Worm (Caenorhabditis elegans) whole organism, L1 larva: ENCODE data around the gene spp-30.

Experiments used
- C34B4.2 ChIP-seq: sonication (generic microtip); optimal IDR thresholded peaks from 2 replicates; lab custom pipeline; 2017; ENCODE audit warnings: mild to moderate bottlenecking, missing genetic modification characterization, missing compliant biosample characterization
- Y116A8C.19 ChIP-seq: sonication (generic microtip); optimal IDR thresholded peaks from 2 replicates; lab custom pipeline; 2016; ENCODE audit warnings: missing compliant biosample characterization, missing genetic modification characterization, borderline replicate concordance
- aly-2 ChIP-seq: fragments of 150-350 bp; optimal IDR thresholded peaks from 2 replicates; lab custom pipeline; 2014; ENCODE audit warnings: missing biosample characterization, missing genetic modification characterization
- ama-1 ChIP-seq: fragments of 150-350 bp; optimal IDR thresholded peaks from 2 replicates; lab custom pipeline; 2014
- blmp-1 ChIP-seq: fragments of 150-350 bp; optimal IDR thresholded peaks from 2 replicates; lab custom pipeline; 2014; ENCODE audit warnings: missing biosample characterization, missing genetic modification characterization
- ceh-90 ChIP-seq: sonication (generic microtip); optimal IDR thresholded peaks from 2 replicates; lab custom pipeline; 2016; ENCODE audit warnings: missing genetic modification characterization, missing compliant biosample characterization
- ces-1 ChIP-seq: fragments of 150-350 bp; optimal IDR thresholded peaks from 2 replicates; lab custom pipeline; 2014; ENCODE audit warnings: missing biosample characterization, missing genetic modification reagents, missing genetic modification characterization
- dsc-1 ChIP-seq: sonication (generic microtip); optimal IDR thresholded peaks from 2 replicates; lab custom pipeline; 2016; ENCODE audit warnings: mild to moderate bottlenecking, missing genetic modification characterization, missing compliant biosample characterization
- efl-1 ChIP-seq, 4 experiments: fragments of 150-350 bp; optimal IDR thresholded peaks in 3 of 4; peaks in 1 of 4; 1 replicate in 1 of 4; 2 replicates in 3 of 4; lab custom pipeline; 2014; ENCODE audit warnings: missing biosample characterization in 2 of 4, missing genetic modification characterization in 2 of 4, missing genetic modification reagents in 2 of 4
- egl-27 ChIP-seq, 2 experiments: fragments of 150-350 bp in 1 of 2; sonication (generic microtip); optimal IDR thresholded peaks; 3 replicates each; lab custom pipeline; 2017 to 2018; ENCODE audit warnings: missing biosample characterization in 2 of 2, missing genetic modification characterization in 2 of 2, missing genetic modification reagents in 2 of 2
- elt-2 ChIP-seq: sonication (generic microtip); optimal IDR thresholded peaks from 2 replicates; lab custom pipeline; 2016; ENCODE audit warnings: missing genetic modification characterization, mild to moderate bottlenecking, inconsistent platforms, missing compliant biosample characterization, missing genetic modification reagents
- ets-5 ChIP-seq: fragments of 200-800 bp; sonication (Bioruptor generic); IDR thresholded peaks from 2 replicates; pipeline ENCODE4 v1.3.6; 2022; ENCODE audit warnings: missing genetic modification characterization, missing compliant biosample characterization
- fkh-8 ChIP-seq: sonication (generic microtip); optimal IDR thresholded peaks from 2 replicates; lab custom pipeline; 2016; ENCODE audit warnings: mild to moderate bottlenecking, missing genetic modification characterization, missing compliant biosample characterization
- fos-1 ChIP-seq: fragments of 150-350 bp; optimal IDR thresholded peaks from 2 replicates; lab custom pipeline; 2014; ENCODE audit warnings: missing biosample characterization, missing genetic modification characterization
- grh-1 ChIP-seq: fragments of 200-800 bp; sonication (Bioruptor generic); IDR thresholded peaks from 2 replicates; pipeline ENCODE4 v1.3.6; 2022; ENCODE audit warnings: missing genetic modification reagents, missing genetic modification characterization, missing compliant biosample characterization
- hpl-2 ChIP-seq: fragments of 150-350 bp; optimal IDR thresholded peaks from 2 replicates; lab custom pipeline; 2014; ENCODE audit warnings: missing biosample characterization, missing genetic modification reagents, missing genetic modification characterization
- irx-1 ChIP-seq: sonication (generic microtip); optimal IDR thresholded peaks from 2 replicates; lab custom pipeline; 2016; ENCODE audit warnings: missing genetic modification characterization, missing compliant biosample characterization
- jun-1 ChIP-seq: fragments of 150-350 bp; optimal IDR thresholded peaks from 2 replicates; lab custom pipeline; 2014; ENCODE audit warnings: missing biosample characterization, missing genetic modification reagents, missing genetic modification characterization
- lin-13 ChIP-seq: fragments of 150-350 bp; optimal IDR thresholded peaks from 2 replicates; lab custom pipeline; 2014; ENCODE audit warnings: missing biosample characterization, missing genetic modification reagents, missing genetic modification characterization
- lin-14 ChIP-seq: fragments of 200-800 bp; sonication (Bioruptor generic); optimal IDR thresholded peaks from 2 replicates; lab custom pipeline; 2018; ENCODE audit warnings: mild to moderate bottlenecking, missing genetic modification characterization, moderate library complexity, missing compliant biosample characterization
- lin-35 ChIP-seq, 2 experiments: fragments of 150-350 bp; optimal IDR thresholded peaks; 2 replicates each; lab custom pipeline; 2014; ENCODE audit warnings: missing biosample characterization in 2 of 2, missing genetic modification characterization in 2 of 2, missing genetic modification reagents in 2 of 2
- lin-39 ChIP-seq: fragments of 150-350 bp; optimal IDR thresholded peaks from 2 replicates; lab custom pipeline; 2014; ENCODE audit warnings: missing biosample characterization, missing genetic modification reagents, missing genetic modification characterization
- mab-9 ChIP-seq: fragments of 200-800 bp; sonication (Bioruptor generic); IDR thresholded peaks from 2 replicates; pipeline ENCODE4 v1.3.6; 2022; ENCODE audit warnings: missing genetic modification reagents, missing genetic modification characterization, missing compliant biosample characterization
- nhr-11 ChIP-seq: fragments of 150-350 bp; optimal IDR thresholded peaks from 2 replicates; lab custom pipeline; 2014; ENCODE audit warnings: missing biosample characterization, missing genetic modification characterization
- nhr-20 ChIP-seq: sonication (generic microtip); optimal IDR thresholded peaks from 2 replicates; lab custom pipeline; 2016; ENCODE audit warnings: mild to moderate bottlenecking, missing genetic modification characterization, missing compliant biosample characterization
- rnt-1 ChIP-seq: sonication (generic microtip); optimal IDR thresholded peaks from 2 replicates; lab custom pipeline; 2016; ENCODE audit warnings: mild to moderate bottlenecking, missing genetic modification characterization, moderate library complexity, missing compliant biosample characterization
- skn-1 ChIP-seq: fragments of 150-350 bp; optimal IDR thresholded peaks from 2 replicates; lab custom pipeline; 2014; ENCODE audit warnings: missing biosample characterization, missing genetic modification characterization
- snpc-4 ChIP-seq: fragments of 150-350 bp; optimal IDR thresholded peaks from 2 replicates; lab custom pipeline; 2014; ENCODE audit warnings: missing biosample characterization, missing genetic modification characterization
- sup-37 ChIP-seq: fragments of 200-800 bp; sonication (Bioruptor generic); optimal IDR thresholded peaks from 2 replicates; lab custom pipeline; 2018; ENCODE audit warnings: mild to moderate bottlenecking, missing genetic modification characterization, missing compliant biosample characterization
- tbx-2 ChIP-seq: sonication (generic microtip); optimal IDR thresholded peaks from 2 replicates; lab custom pipeline; 2016; ENCODE audit warnings: missing genetic modification characterization, missing compliant biosample characterization
- tlp-1 ChIP-seq: fragments of 150-350 bp; optimal IDR thresholded peaks from 2 replicates; lab custom pipeline; 2014; ENCODE audit warnings: missing biosample characterization, missing genetic modification characterization
- unc-30 ChIP-seq: sonication (generic microtip); optimal IDR thresholded peaks from 2 replicates; lab custom pipeline; 2017; ENCODE audit warnings: missing biosample characterization, missing genetic modification characterization
- unc-86 ChIP-seq: sonication (generic microtip); optimal IDR thresholded peaks from 2 replicates; lab custom pipeline; 2016; ENCODE audit warnings: missing genetic modification characterization, missing compliant biosample characterization
- zip-4 ChIP-seq: fragments of 200-800 bp; sonication (Bioruptor generic); optimal IDR thresholded peaks from 2 replicates; lab custom pipeline; 2018; ENCODE audit warnings: mild to moderate bottlenecking, missing genetic modification characterization, moderate library complexity, missing compliant biosample characterization
- ztf-11 ChIP-seq, 2 experiments: sonication (generic microtip); optimal IDR thresholded peaks; 2 replicates each; lab custom pipeline; 2016 to 2017; ENCODE audit warnings: missing genetic modification characterization in 2 of 2, missing biosample characterization in 1 of 2, missing compliant biosample characterization in 1 of 2

Gene spp-30

ce11 chrX:11627013-11627412 lies 1.5 kb downstream of the spp-30 start, which contains the start of gene twk-44:
Gene twk-44 (minus strand): TSS chrX:11627113.
- TF ChIP-seq aly-2 (tag; lab: Kevin White, UChicago) (no peak), ets-5 (no peak), rnt-1 (tag; lab: Kevin White, UChicago) (no peak), efl-1 (optimal IDR thresholded peaks at IDR 0.05; lab: Kevin White, UChicago) (no peak), efl-1 (GFP tag; optimal IDR thresholded peaks at IDR 0.05 in 1 of 2; lab: Kevin White, UChicago) (no peak)
- TF ChIP-seq, all 84 proteins: peak for 0

- TF ChIP-seq nhr-20 (tag; lab: Kevin White, UChicago) (no peak), hpl-2 (no peak), fkh-8 (tag; lab: Kevin White, UChicago) (no peak), efl-1 (optimal IDR thresholded peaks at IDR 0.05; lab: Kevin White, UChicago) (no peak), efl-1 (GFP tag; optimal IDR thresholded peaks at IDR 0.05 in 1 of 2; lab: Kevin White, UChicago) (no peak), elt-2 (tag; lab: Kevin White, UChicago) (no peak), snpc-4 (tag; lab: Kevin White, UChicago) (no peak), lin-13 (GFP tag; lab: Kevin White, UChicago) (no peak), fos-1 (tag; lab: Kevin White, UChicago) (no peak), skn-1 (tag; lab: Kevin White, UChicago) (no peak), ets-5 (no peak), unc-30 (no peak), grh-1 (no peak), mab-9 (no peak), zip-4 (GFP tag; lab: Kevin White, UChicago) (no peak), tlp-1 (no peak), blmp-1 (no peak)
- TF ChIP-seq, all 84 proteins: peak for 0
These were observed 3.9 kb downstream of the spp-30 start for ce11 chrX:11624621-11625020.

ce11 chrX:11623442-11623841 lies 5.0 kb downstream of the spp-30 start:
- no peak for TF ChIP-seq tbx-2 (tag; lab: Kevin White, UChicago)
- peak; percentile 59 for TF ChIP-seq snpc-4 (tag; lab: Kevin White, UChicago)

- TF ChIP-seq aly-2 (tag; lab: Kevin White, UChicago) (no peak), egl-27 (tag; optimal IDR thresholded peaks at IDR 0.05; lab: Kevin White, UChicago) (no peak), lin-35 (GFP tag; optimal IDR thresholded peaks at IDR 0.05; lab: Kevin White, UChicago) (no peak)
- TF ChIP-seq, all 84 proteins: peak for 0
These were observed 6.5 kb downstream of the spp-30 start, which contains the start of gene sto-3 for ce11 chrX:11621997-11622396. Gene sto-3 (minus strand): TSS chrX:11622097.

ce11 chrX:11617387-11617786 lies 11.1 kb downstream of the spp-30 start, which contains the start of gene F52D10.4:
Gene F52D10.4 (plus strand): TSS chrX:11617470.
- TF ChIP-seq tbx-2 (tag; lab: Kevin White, UChicago) (no peak), ama-1 (no peak), efl-1 (optimal IDR thresholded peaks at IDR 0.05; lab: Kevin White, UChicago) (no peak), efl-1 (GFP tag; optimal IDR thresholded peaks at IDR 0.05 in 1 of 2; lab: Kevin White, UChicago) (peak in 1 of 2 experiments; percentile 57), jun-1 (no peak), ceh-90 (tag; lab: Kevin White, UChicago) (no peak), sup-37 (GFP tag; lab: Kevin White, UChicago) (no peak), skn-1 (tag; lab: Kevin White, UChicago) (no peak)

- TF ChIP-seq C34B4.2, result no peak
- peak; percentile 78 for TF ChIP-seq dsc-1 (tag; lab: Kevin White, UChicago)
- TF ChIP-seq efl-1 (optimal IDR thresholded peaks at IDR 0.05; lab: Kevin White, UChicago), result no peak
- TF ChIP-seq efl-1 (GFP tag; optimal IDR thresholded peaks at IDR 0.05 in 1 of 2; lab: Kevin White, UChicago), result peak in 1 of 2 experiments; percentile 44
- TF ChIP-seq irx-1, result no peak
- TF ChIP-seq Y116A8C.19, result no peak
- TF ChIP-seq unc-86 (tag; lab: Kevin White, UChicago), result no peak
- TF ChIP-seq ceh-90 (tag; lab: Kevin White, UChicago), result no peak
- TF ChIP-seq nhr-11, result no peak
- TF ChIP-seq lin-39 (tag; lab: Kevin White, UChicago), result no peak
- peak; percentile 36 for TF ChIP-seq lin-14 (GFP tag; lab: Kevin White, UChicago)
- no peak for TF ChIP-seq tbx-2 (tag; lab: Kevin White, UChicago)
- no peak for TF ChIP-seq ztf-11 (tag; optimal IDR thresholded peaks at IDR 0.05; lab: Kevin White, UChicago)
- TF ChIP-seq ces-1 (GFP tag; lab: Kevin White, UChicago), result no peak
- TF ChIP-seq skn-1 (tag; lab: Kevin White, UChicago), result no peak
These were observed 20.2 kb downstream of the spp-30 start for ce11 chrX:11608110-11608759.
